Worm (Caenorhabditis elegans) whole organism, young adult: ENCODE data around the gene F10G2.10.

Source experiments
- F33H1.4 ChIP-seq: fragments of 200-800 bp; sonication (Bioruptor generic); IDR thresholded peaks from 2 replicates; pipeline ENCODE4 v1.3.6; 2022; ENCODE audit warnings: missing genetic modification reagents, missing genetic modification characterization, missing compliant biosample characterization
- K11D2.4 ChIP-seq: fragments of 200-800 bp; sonication (Bioruptor generic); IDR thresholded peaks from 2 replicates; pipeline ENCODE4 v1.3.6; 2022; ENCODE audit warnings: missing genetic modification reagents, missing genetic modification characterization, missing compliant biosample characterization
- attf-6 ChIP-seq: fragments of 200-800 bp; sonication (Bioruptor generic); IDR thresholded peaks from 2 replicates; pipeline ENCODE4 v1.3.6; 2022; ENCODE audit warnings: missing genetic modification reagents, missing genetic modification characterization, missing compliant biosample characterization
- ceh-100 ChIP-seq: fragments of 200-800 bp; sonication (Bioruptor generic); IDR thresholded peaks from 2 replicates; pipeline ENCODE4 v1.3.6; 2022; ENCODE audit warnings: missing genetic modification reagents, missing genetic modification characterization, missing compliant biosample characterization
- ceh-27 ChIP-seq: fragments of 200-800 bp; sonication (Bioruptor generic); optimal IDR thresholded peaks from 2 replicates; lab custom pipeline; 2018; ENCODE audit warnings: mild to moderate bottlenecking, missing genetic modification characterization, moderate library complexity, missing compliant biosample characterization
- hmg-1.2 ChIP-seq: fragments of 200-800 bp; sonication (Bioruptor generic); IDR thresholded peaks from 2 replicates; pipeline ENCODE4 v1.3.6; 2022; ENCODE audit warnings: missing genetic modification reagents, missing genetic modification characterization, missing compliant biosample characterization
- lag-1 ChIP-seq: fragments of 200-800 bp; sonication (Bioruptor generic); IDR thresholded peaks from 2 replicates; pipeline ENCODE4 v1.3.6; 2022; ENCODE audit warnings: missing genetic modification reagents, missing genetic modification characterization, missing compliant biosample characterization
- lin-26 ChIP-seq: fragments of 200-800 bp; sonication (Bioruptor generic); IDR thresholded peaks from 2 replicates; pipeline ENCODE4 v1.3.6; 2022; ENCODE audit warnings: missing genetic modification reagents, missing genetic modification characterization, missing compliant biosample characterization
- madf-8 ChIP-seq: fragments of 200-800 bp; sonication (Bioruptor generic); conservative IDR thresholded peaks from 2 replicates; pipeline ENCODE4 v1.3.6; 2022; ENCODE audit warnings: missing genetic modification reagents, missing genetic modification characterization, missing compliant biosample characterization
- snpc-1.3 ChIP-seq: sonication (generic microtip); optimal IDR thresholded peaks from 2 replicates; lab custom pipeline; 2017; ENCODE audit warnings: missing genetic modification characterization, mild to moderate bottlenecking, missing compliant biosample characterization, antibody characterized with exemption, moderate library complexity, missing genotype, missing genetic modification reagents; ENCODE audit not compliant: insufficient read depth
- tlf-1 ChIP-seq: fragments of 200-800 bp; sonication (Bioruptor generic); optimal IDR thresholded peaks from 2 replicates; lab custom pipeline; 2018; ENCODE audit warnings: mild to moderate bottlenecking, missing genetic modification characterization, missing compliant biosample characterization
- unc-62 ChIP-seq: fragments of 150-350 bp; optimal IDR thresholded peaks from 2 replicates; lab custom pipeline; 2014; ENCODE audit warnings: missing biosample characterization, missing genetic modification reagents, missing genetic modification characterization

- TF ChIP-seq hmg-1.2 (GFP tag; lab: Robert Waterston, UW) (no peak), lin-26 (no peak), snpc-1.3 (no peak), F33H1.4 (GFP tag; lab: Robert Waterston, UW) (no peak), tlf-1 (GFP tag; lab: Kevin White, UChicago) (no peak), K11D2.4 (GFP tag; lab: Robert Waterston, UW) (no peak), madf-8 (GFP tag; lab: Robert Waterston, UW) (no peak), lag-1 (no peak), unc-62 (no peak), attf-6 (GFP tag; lab: Robert Waterston, UW) (no peak), ceh-27 (GFP tag; lab: Kevin White, UChicago) (no peak), ceh-100 (GFP tag; lab: Robert Waterston, UW) (no peak)
Observed at ce11 chrV:7295270-7295669, 26.7 kb upstream of the F10G2.10 start, which contains the start of gene F07G11.4.
